Worm (Caenorhabditis elegans): Measurements from ENCODE around the gene K10G6.5.

K10G6.5 gene

DNA sequence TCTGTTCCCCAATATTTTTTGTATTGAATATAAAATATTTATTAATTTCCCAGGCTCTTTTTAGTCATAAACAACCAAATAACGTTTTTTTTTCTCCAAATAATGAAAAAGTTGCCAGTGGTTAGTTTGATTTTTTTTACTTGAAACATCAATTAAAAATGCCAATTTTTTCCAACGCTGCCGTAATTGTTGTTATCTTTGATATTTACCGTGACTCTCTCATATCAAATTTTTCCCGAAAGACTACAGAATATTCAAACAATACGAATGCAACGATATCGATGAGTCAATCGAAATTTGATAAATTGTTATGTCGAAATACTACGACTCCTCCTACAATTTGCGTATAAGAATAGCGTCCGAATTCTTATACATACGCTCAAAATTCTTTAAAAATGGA, at the start of gene K10G6.5:
Gene K10G6.5, plus strand, starts transcription at position 345 of the 400 bp plus-strand sequence.
- TF ChIP-seq lsy-2 (tag; optimal IDR thresholded peaks at IDR 0.05) (no peak), nhr-11 (tag; optimal IDR thresholded peaks at IDR 0.05) (no peak), fos-1 (tag; optimal IDR thresholded peaks at IDR 0.05) (peak; percentile 49)

DNA sequence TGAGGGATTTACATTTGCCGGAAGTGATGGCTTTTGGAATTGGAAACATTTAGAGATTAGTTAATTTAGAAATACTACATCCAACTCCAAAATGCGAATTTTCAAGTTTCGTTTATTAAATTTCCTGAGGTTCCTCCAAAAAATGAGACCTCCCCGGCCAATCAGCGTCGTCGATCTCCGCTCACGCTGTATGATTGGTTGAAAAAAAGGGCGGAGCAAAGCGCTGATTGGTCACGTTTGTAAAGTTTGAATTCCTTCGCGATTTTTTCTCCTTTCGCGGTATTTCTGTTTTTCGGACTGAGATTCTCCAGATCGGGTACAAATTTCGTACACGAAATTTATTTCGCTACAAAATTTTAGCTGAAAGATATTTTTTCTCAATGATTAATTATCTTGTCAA, 39.6 kb upstream of the K10G6.5 start:
- TF ChIP-seq nhr-23 (tag; optimal IDR thresholded peaks at IDR 0.05): no peak
- no peak for TF ChIP-seq nhr-12 (tag; optimal IDR thresholded peaks at IDR 0.05)
- no peak for TF ChIP-seq Y55F3AM.14 (GFP tag; optimal IDR thresholded peaks at IDR 0.05)
- TF ChIP-seq blmp-1 (tag; optimal IDR thresholded peaks at IDR 0.05; ENCODE audit: insufficient read depth): no peak
- no peak for TF ChIP-seq lsy-2 (tag; optimal IDR thresholded peaks at IDR 0.05)
- TF ChIP-seq nhr-10 (tag; optimal IDR thresholded peaks at IDR 0.05): no peak
- no peak for TF ChIP-seq ztf-1 (GFP tag; conservative IDR thresholded peaks at IDR 0.05)
- TF ChIP-seq ZK546.5 (tag; optimal IDR thresholded peaks at IDR 0.05): no peak
- TF ChIP-seq sem-4 (tag; optimal IDR thresholded peaks at IDR 0.05): no peak
- TF ChIP-seq nhr-129 (tag; optimal IDR thresholded peaks at IDR 0.05): no peak
- TF ChIP-seq egl-27 (tag; optimal IDR thresholded peaks at IDR 0.05): no peak
- no peak for TF ChIP-seq lin-11 (tag; optimal IDR thresholded peaks at IDR 0.05)
- no peak for TF ChIP-seq elt-3 (tag; optimal IDR thresholded peaks at IDR 0.05)
- TF ChIP-seq elt-1 (tag; optimal IDR thresholded peaks at IDR 0.05): no peak

DNA sequence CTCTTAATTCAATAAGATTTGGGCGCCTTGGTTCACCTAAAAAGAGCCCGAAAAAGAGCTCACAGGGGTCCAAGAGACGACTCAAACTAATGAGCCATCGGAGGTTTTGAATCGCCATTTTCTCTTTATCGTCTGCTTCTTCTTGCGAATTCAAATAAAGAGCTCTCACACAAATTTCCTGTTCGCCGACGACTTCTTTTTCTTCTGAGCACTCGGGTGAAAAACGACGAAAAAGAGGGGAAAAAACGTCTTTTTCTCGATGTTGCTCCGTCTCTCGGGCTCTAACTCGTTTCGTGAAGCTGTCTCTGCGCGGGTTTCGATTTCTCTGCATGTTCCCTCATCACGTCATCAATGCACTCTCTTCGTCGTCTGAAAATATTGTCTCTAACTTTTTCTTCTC, 38.5 kb upstream of the K10G6.5 start:
- TF ChIP-seq unc-55 (GFP tag; optimal IDR thresholded peaks at IDR 0.05): peak; percentile 37
- TF ChIP-seq unc-62 (GFP tag; optimal IDR thresholded peaks at IDR 0.05): no peak
- TF ChIP-seq C34F6.9 (tag; optimal IDR thresholded peaks at IDR 0.05): peak; percentile 53
- TF ChIP-seq nhr-12 (tag; optimal IDR thresholded peaks at IDR 0.05): no peak

DNA sequence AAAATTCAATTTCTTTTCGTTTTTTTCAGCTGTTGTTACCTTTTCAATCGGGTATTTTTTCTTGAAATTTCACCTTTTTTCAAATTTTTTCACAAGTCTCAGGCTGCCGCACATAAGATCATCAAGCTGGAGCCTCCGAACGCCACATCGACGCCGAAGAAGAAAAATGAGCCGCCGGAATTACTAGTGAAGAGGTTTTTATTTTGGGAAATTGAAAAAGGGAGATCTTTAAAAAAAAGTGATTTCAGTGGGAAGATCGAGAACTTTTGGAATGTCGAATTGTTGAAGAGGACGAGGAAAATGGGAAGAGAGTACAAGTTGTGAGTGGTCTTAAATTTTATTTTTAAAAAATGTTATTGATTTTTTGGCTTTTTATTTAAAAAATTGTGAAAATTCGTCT, 37.0 kb upstream of the K10G6.5 start, which contains the start of gene sea-2:
Gene sea-2, plus strand, starts transcription at position 301 of the 400 bp plus-strand sequence.
- TF ChIP-seq skn-1 (tag; optimal IDR thresholded peaks at IDR 0.05) (no peak), nhr-237 (tag; optimal IDR thresholded peaks at IDR 0.05) (no peak)

DNA sequence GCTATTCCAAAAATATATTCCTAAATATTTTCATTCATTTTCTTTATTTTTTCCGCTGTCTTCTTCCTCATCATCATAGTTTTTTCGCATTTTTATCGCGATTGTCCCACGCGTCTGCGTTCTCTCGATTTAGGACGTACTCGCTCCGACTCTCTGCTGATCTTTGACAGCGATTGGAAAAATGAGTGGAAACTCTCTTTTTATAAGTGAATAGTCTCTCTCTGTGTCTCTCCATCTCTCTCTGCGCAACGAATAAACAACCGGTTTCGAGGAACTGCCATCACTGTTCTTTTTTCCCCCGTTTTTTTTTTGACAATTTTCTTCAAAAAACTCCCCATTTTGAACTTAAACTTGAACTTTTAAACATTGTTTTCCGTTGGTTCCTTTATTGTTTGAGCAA, 35.7 kb upstream of the K10G6.5 start:
- TF ChIP-seq blmp-1 (tag; optimal IDR thresholded peaks at IDR 0.05; ENCODE audit: insufficient read depth): peak; percentile 60
- TF ChIP-seq ztf-4 (tag; optimal IDR thresholded peaks at IDR 0.05): no peak
- no peak for TF ChIP-seq nhr-11 (tag; optimal IDR thresholded peaks at IDR 0.05)
- TF ChIP-seq lsy-2 (tag; optimal IDR thresholded peaks at IDR 0.05): peak in 1 of 2 experiments; percentile 12
- TF ChIP-seq egl-27 (tag; optimal IDR thresholded peaks at IDR 0.05): no peak
- TF ChIP-seq crh-2 (tag; optimal IDR thresholded peaks at IDR 0.05): peak; percentile 12
- no peak for TF ChIP-seq ceh-16 (tag; optimal IDR thresholded peaks at IDR 0.05)
- no peak for TF ChIP-seq elt-1 (tag; optimal IDR thresholded peaks at IDR 0.05)
- TF ChIP-seq nhr-25 (tag; optimal IDR thresholded peaks at IDR 0.05): peak; percentile 82
- no peak for TF ChIP-seq mbf-1 (tag; optimal IDR thresholded peaks at IDR 0.05)
- TF ChIP-seq F13H6.1 (tag; optimal IDR thresholded peaks at IDR 0.05): peak; percentile 47
- TF ChIP-seq nhr-10 (tag; optimal IDR thresholded peaks at IDR 0.05): no peak
- TF ChIP-seq lin-13 (GFP tag; optimal IDR thresholded peaks at IDR 0.05): no peak
- TF ChIP-seq nhr-6 (tag; optimal IDR thresholded peaks at IDR 0.05): no peak
- peak; percentile 9 for TF ChIP-seq nhr-129 (tag; optimal IDR thresholded peaks at IDR 0.05)
- peak; percentile 3 for TF ChIP-seq sem-4 (tag; optimal IDR thresholded peaks at IDR 0.05)
- no peak for TF ChIP-seq mab-5 (tag; optimal IDR thresholded peaks at IDR 0.05)
- TF ChIP-seq nhr-21 (tag; optimal IDR thresholded peaks at IDR 0.05): no peak
- no peak for TF ChIP-seq unc-62 (GFP tag; optimal IDR thresholded peaks at IDR 0.05)
- TF ChIP-seq sma-3 (GFP tag; optimal IDR thresholded peaks at IDR 0.05): peak; percentile 14
- TF ChIP-seq lin-11 (tag; optimal IDR thresholded peaks at IDR 0.05): no peak
- no peak for TF ChIP-seq nhr-237 (tag; optimal IDR thresholded peaks at IDR 0.05)
- TF ChIP-seq fos-1 (tag; optimal IDR thresholded peaks at IDR 0.05): peak; percentile 24
- peak; percentile 17 for TF ChIP-seq gmeb-1 (tag; optimal IDR thresholded peaks at IDR 0.05)
- TF ChIP-seq lin-39 (tag; optimal IDR thresholded peaks at IDR 0.05): no peak
- peak; percentile 6 for TF ChIP-seq C34F6.9 (tag; optimal IDR thresholded peaks at IDR 0.05)
- TF ChIP-seq mdl-1 (tag; optimal IDR thresholded peaks at IDR 0.05): no peak
- no peak for TF ChIP-seq aly-2 (tag; optimal IDR thresholded peaks at IDR 0.05)
- peak; percentile 69 for TF ChIP-seq sma-9 (GFP tag; optimal IDR thresholded peaks at IDR 0.05)
- TF ChIP-seq sma-9 (tag; optimal IDR thresholded peaks at IDR 0.05): no peak
- TF ChIP-seq snpc-4 (tag; optimal IDR thresholded peaks at IDR 0.05): no peak
- no peak for TF ChIP-seq ama-1 (optimal IDR thresholded peaks at IDR 0.05)
- TF ChIP-seq Y55F3AM.14 (GFP tag; optimal IDR thresholded peaks at IDR 0.05): no peak
- no peak for TF ChIP-seq dmd-4 (tag; optimal IDR thresholded peaks at IDR 0.05)
